Fruit fly (Drosophila melanogaster): Measurements from ENCODE around the gene CG7916.

DNA sequence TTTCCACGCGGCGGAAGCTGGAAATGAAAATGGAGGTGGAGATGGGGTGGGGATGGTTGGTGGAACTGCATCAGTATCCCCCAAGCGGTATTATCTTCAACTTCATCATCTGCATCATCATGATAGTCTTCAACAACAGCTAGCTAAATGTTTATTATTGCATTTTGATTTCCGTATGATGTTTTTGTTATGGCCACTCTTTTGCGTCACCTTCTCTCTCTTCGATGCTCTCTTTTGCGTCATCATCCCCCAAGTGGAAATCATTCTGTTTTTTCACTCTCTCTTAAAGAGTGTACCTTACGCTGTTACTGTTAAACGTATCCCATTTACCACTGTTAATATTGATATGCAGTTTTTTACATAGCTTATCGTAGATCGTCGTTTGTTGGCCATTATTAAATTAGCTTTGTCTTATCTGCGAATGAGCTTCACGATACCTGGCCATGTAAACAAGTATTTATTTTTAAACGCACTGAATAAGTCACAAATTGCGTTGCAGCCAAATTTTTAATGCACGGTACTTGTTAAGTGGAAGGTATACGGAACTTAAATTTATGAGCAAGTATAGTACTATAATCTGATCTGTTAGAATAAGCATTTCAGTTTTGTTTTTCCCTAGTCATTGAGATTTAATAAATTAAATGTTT is 31.5 kb downstream of the CG7916 start:
- TF ChIP-seq CG8478 (optimal IDR thresholded peaks at IDR 0.05) (no peak), psq (optimal IDR thresholded peaks at IDR 0.05) (no peak), usp (GFP tag; optimal IDR thresholded peaks at IDR 0.05) (no peak), Dll (optimal IDR thresholded peaks at IDR 0.05) (no peak), EcR (GFP tag; optimal IDR thresholded peaks at IDR 0.05) (no peak)
